Worm (Caenorhabditis elegans) whole organism, L1 larva: ENCODE results near the gene pqn-71.
A peak's percentile ranks its signal among the peaks of the same experiment; 100 is the strongest.

Source experiments
- C16A3.4 ChIP-seq: fragments of 150-350 bp; optimal IDR thresholded peaks from 2 replicates; lab custom pipeline; 2014; ENCODE audit warnings: missing biosample characterization, missing genetic modification characterization
- C34B4.2 ChIP-seq: sonication (generic microtip); optimal IDR thresholded peaks from 2 replicates; lab custom pipeline; 2017; ENCODE audit warnings: mild to moderate bottlenecking, missing genetic modification characterization, missing compliant biosample characterization
- F16B12.6 ChIP-seq: fragments of 150-350 bp; optimal IDR thresholded peaks from 2 replicates; lab custom pipeline; 2014; ENCODE audit warnings: missing biosample characterization, missing genetic modification characterization
- ama-1 ChIP-seq: fragments of 150-350 bp; optimal IDR thresholded peaks from 2 replicates; lab custom pipeline; 2014
- blmp-1 ChIP-seq: fragments of 150-350 bp; optimal IDR thresholded peaks from 2 replicates; lab custom pipeline; 2014; ENCODE audit warnings: missing biosample characterization, missing genetic modification characterization
- ceh-82 ChIP-seq, 3 experiments: fragments of 150-350 bp in 1 of 3; sonication (generic microtip) in 2 of 3; optimal IDR thresholded peaks; 2 replicates each; lab custom pipeline; 2014 to 2017; ENCODE audit warnings: missing biosample characterization in 3 of 3, missing genetic modification characterization in 3 of 3
- ceh-88 ChIP-seq: fragments of 200-800 bp; sonication (Bioruptor generic); IDR thresholded peaks from 2 replicates; pipeline ENCODE4 v1.3.6; 2022; ENCODE audit warnings: missing genetic modification characterization, missing compliant biosample characterization
- efl-1 ChIP-seq, 4 experiments: fragments of 150-350 bp; optimal IDR thresholded peaks in 3 of 4; peaks in 1 of 4; 1 replicate in 1 of 4; 2 replicates in 3 of 4; lab custom pipeline; 2014; ENCODE audit warnings: missing biosample characterization in 2 of 4, missing genetic modification characterization in 2 of 4, missing genetic modification reagents in 2 of 4
- efl-3 ChIP-seq: fragments of 200-800 bp; sonication (Bioruptor generic); optimal IDR thresholded peaks from 2 replicates; lab custom pipeline; 2018; ENCODE audit warnings: mild to moderate bottlenecking, missing genetic modification characterization, missing compliant biosample characterization
- elt-2 ChIP-seq: sonication (generic microtip); optimal IDR thresholded peaks from 2 replicates; lab custom pipeline; 2016; ENCODE audit warnings: missing genetic modification characterization, mild to moderate bottlenecking, inconsistent platforms, missing compliant biosample characterization, missing genetic modification reagents
- elt-3 ChIP-seq, 6 experiments: fragments of 150-350 bp in 1 of 6; sonication (generic microtip); optimal IDR thresholded peaks; 2 replicates each; lab custom pipeline; 2017 to 2018; ENCODE audit warnings: missing biosample characterization in 6 of 6, missing genetic modification characterization in 6 of 6, inconsistent platforms in 1 of 6
- ets-5 ChIP-seq: fragments of 200-800 bp; sonication (Bioruptor generic); IDR thresholded peaks from 2 replicates; pipeline ENCODE4 v1.3.6; 2022; ENCODE audit warnings: missing genetic modification characterization, missing compliant biosample characterization
- fkh-10 ChIP-seq: sonication (generic microtip); optimal IDR thresholded peaks from 2 replicates; lab custom pipeline; 2017; ENCODE audit warnings: missing biosample characterization, missing genetic modification reagents, missing genetic modification characterization
- fkh-4 ChIP-seq: sonication (generic microtip); optimal IDR thresholded peaks from 2 replicates; lab custom pipeline; 2016; ENCODE audit warnings: missing compliant biosample characterization, missing genetic modification characterization, borderline replicate concordance
- fos-1 ChIP-seq: fragments of 150-350 bp; optimal IDR thresholded peaks from 2 replicates; lab custom pipeline; 2014; ENCODE audit warnings: missing biosample characterization, missing genetic modification characterization
- grh-1 ChIP-seq: fragments of 200-800 bp; sonication (Bioruptor generic); IDR thresholded peaks from 2 replicates; pipeline ENCODE4 v1.3.6; 2022; ENCODE audit warnings: missing genetic modification reagents, missing genetic modification characterization, missing compliant biosample characterization
- jun-1 ChIP-seq: fragments of 150-350 bp; optimal IDR thresholded peaks from 2 replicates; lab custom pipeline; 2014; ENCODE audit warnings: missing biosample characterization, missing genetic modification reagents, missing genetic modification characterization
- lin-13 ChIP-seq: fragments of 150-350 bp; optimal IDR thresholded peaks from 2 replicates; lab custom pipeline; 2014; ENCODE audit warnings: missing biosample characterization, missing genetic modification reagents, missing genetic modification characterization
- lin-14 ChIP-seq: fragments of 200-800 bp; sonication (Bioruptor generic); optimal IDR thresholded peaks from 2 replicates; lab custom pipeline; 2018; ENCODE audit warnings: mild to moderate bottlenecking, missing genetic modification characterization, moderate library complexity, missing compliant biosample characterization
- lin-35 ChIP-seq, 2 experiments: fragments of 150-350 bp; optimal IDR thresholded peaks; 2 replicates each; lab custom pipeline; 2014; ENCODE audit warnings: missing biosample characterization in 2 of 2, missing genetic modification characterization in 2 of 2, missing genetic modification reagents in 2 of 2
- lir-3 ChIP-seq: sonication (generic microtip); optimal IDR thresholded peaks from 2 replicates; lab custom pipeline; 2016; ENCODE audit warnings: mild to moderate bottlenecking, missing genetic modification characterization, moderate library complexity, missing compliant biosample characterization; ENCODE audit not compliant: poor library complexity
- mef-2 ChIP-seq: fragments of 150-350 bp; optimal IDR thresholded peaks from 2 replicates; lab custom pipeline; 2014; ENCODE audit warnings: missing biosample characterization, missing genetic modification characterization
- mep-1 ChIP-seq: fragments of 150-350 bp; optimal IDR thresholded peaks from 2 replicates; lab custom pipeline; 2014; ENCODE audit warnings: missing biosample characterization, missing genetic modification characterization
- nhr-11 ChIP-seq: fragments of 150-350 bp; optimal IDR thresholded peaks from 2 replicates; lab custom pipeline; 2014; ENCODE audit warnings: missing biosample characterization, missing genetic modification characterization
- nhr-12 ChIP-seq: sonication (generic microtip); optimal IDR thresholded peaks from 2 replicates; lab custom pipeline; 2017; ENCODE audit warnings: missing biosample characterization, missing genetic modification characterization
- nhr-19 ChIP-seq: fragments of 200-800 bp; sonication (Bioruptor generic); conservative IDR thresholded peaks from 2 replicates; pipeline ENCODE4 v1.3.6; 2022; ENCODE audit warnings: missing genetic modification characterization, missing compliant biosample characterization
- nhr-20 ChIP-seq: sonication (generic microtip); optimal IDR thresholded peaks from 2 replicates; lab custom pipeline; 2016; ENCODE audit warnings: mild to moderate bottlenecking, missing genetic modification characterization, missing compliant biosample characterization
- nhr-28 ChIP-seq: fragments of 150-350 bp; optimal IDR thresholded peaks from 2 replicates; lab custom pipeline; 2014; ENCODE audit warnings: missing biosample characterization, missing genetic modification characterization
- nhr-47 ChIP-seq: sonication (generic microtip); optimal IDR thresholded peaks from 2 replicates; lab custom pipeline; 2016; ENCODE audit warnings: mild to moderate bottlenecking, missing genetic modification characterization, moderate library complexity, missing compliant biosample characterization
- nhr-77 ChIP-seq: fragments of 150-350 bp; optimal IDR thresholded peaks from 2 replicates; lab custom pipeline; 2014; ENCODE audit warnings: missing biosample characterization, missing genetic modification characterization
- nhr-85 ChIP-seq: sonication (generic microtip); peaks from one replicate; lab custom pipeline; 2016; ENCODE audit warnings: missing genetic modification characterization, inconsistent platforms, missing compliant biosample characterization
- nhr-90 ChIP-seq: sonication (generic microtip); optimal IDR thresholded peaks from 2 replicates; lab custom pipeline; 2016; ENCODE audit warnings: mild to moderate bottlenecking, missing genetic modification characterization, missing compliant biosample characterization; ENCODE audit not compliant: poor library complexity
- pag-3 ChIP-seq: sonication (generic microtip); optimal IDR thresholded peaks from 2 replicates; lab custom pipeline; 2017; ENCODE audit warnings: missing genetic modification characterization, mild to moderate bottlenecking, missing compliant biosample characterization, antibody characterized with exemption, borderline replicate concordance; ENCODE audit not compliant: insufficient read depth
- snpc-4 ChIP-seq: fragments of 150-350 bp; optimal IDR thresholded peaks from 2 replicates; lab custom pipeline; 2014; ENCODE audit warnings: missing biosample characterization, missing genetic modification characterization
- snu-23 ChIP-seq: sonication (generic microtip); optimal IDR thresholded peaks from 2 replicates; lab custom pipeline; 2016; ENCODE audit warnings: missing genetic modification characterization, missing compliant biosample characterization
- sup-37 ChIP-seq: fragments of 200-800 bp; sonication (Bioruptor generic); optimal IDR thresholded peaks from 2 replicates; lab custom pipeline; 2018; ENCODE audit warnings: mild to moderate bottlenecking, missing genetic modification characterization, missing compliant biosample characterization
- tbx-2 ChIP-seq: sonication (generic microtip); optimal IDR thresholded peaks from 2 replicates; lab custom pipeline; 2016; ENCODE audit warnings: missing genetic modification characterization, missing compliant biosample characterization
- unc-98 ChIP-seq: fragments of 200-800 bp; sonication (Bioruptor generic); IDR thresholded peaks from 2 replicates; pipeline ENCODE4 v1.3.6; 2022; ENCODE audit warnings: missing genetic modification characterization, missing compliant biosample characterization
- vab-15 ChIP-seq: sonication (generic microtip); optimal IDR thresholded peaks from 2 replicates; lab custom pipeline; 2017; ENCODE audit warnings: missing genotype, mild to moderate bottlenecking, missing genetic modification characterization, missing compliant biosample characterization
- zag-1 ChIP-seq: fragments of 150-350 bp; optimal IDR thresholded peaks from 2 replicates; lab custom pipeline; 2014; ENCODE audit warnings: missing biosample characterization, missing genetic modification characterization
- ztf-11 ChIP-seq, 2 experiments: sonication (generic microtip); optimal IDR thresholded peaks; 2 replicates each; lab custom pipeline; 2016 to 2017; ENCODE audit warnings: missing genetic modification characterization in 2 of 2, missing biosample characterization in 1 of 2, missing compliant biosample characterization in 1 of 2

The pqn-71 gene

ce11 chrV:15479825-15480224 is 14.3 kb downstream of the pqn-71 start (continued):
- no peak for TF ChIP-seq vab-15 (tag; lab: Kevin White, UChicago)

DNA sequence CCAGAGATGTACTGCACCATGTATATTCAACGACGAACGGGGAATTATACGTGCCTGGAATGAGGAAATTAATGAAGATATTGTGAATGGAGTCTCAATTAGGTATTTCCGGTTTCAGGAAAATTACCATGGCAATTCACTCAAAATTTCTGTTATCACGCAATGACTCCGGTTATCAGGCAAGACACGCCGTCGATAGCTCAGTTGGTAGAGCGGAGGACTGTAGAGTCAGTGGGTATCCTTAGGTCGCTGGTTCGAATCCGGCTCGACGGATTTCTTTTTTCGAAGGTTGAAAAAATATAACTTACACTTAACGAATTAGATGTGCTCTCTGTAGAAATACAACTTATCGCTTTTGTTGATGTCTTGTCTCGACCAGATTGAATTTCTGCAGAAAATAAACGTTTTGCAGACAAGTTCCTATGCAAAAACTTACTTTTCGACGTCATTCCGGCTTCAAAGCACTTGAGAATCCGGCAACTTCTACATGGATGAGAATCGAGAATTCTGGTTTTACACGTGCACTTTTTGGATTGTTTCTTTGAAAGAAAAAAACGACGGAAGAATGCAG is 15.1 kb downstream of the pqn-71 start:
- TF ChIP-seq nhr-77 (tag; lab: Kevin White, UChicago) (no peak), zag-1 (tag; lab: Kevin White, UChicago) (no peak), lin-35 (GFP tag; optimal IDR thresholded peaks at IDR 0.05; lab: Kevin White, UChicago) (no peak), mep-1 (tag; lab: Kevin White, UChicago) (no peak), nhr-85 (tag; lab: Kevin White, UChicago) (no peak), ztf-11 (tag; optimal IDR thresholded peaks at IDR 0.05; lab: Kevin White, UChicago) (no peak), ceh-88 (GFP tag; lab: Robert Waterston, UW) (no peak), ama-1 (lab: Kevin White, UChicago) (no peak), efl-1 (optimal IDR thresholded peaks at IDR 0.05; lab: Kevin White, UChicago) (no peak), efl-1 (GFP tag; optimal IDR thresholded peaks at IDR 0.05 in 1 of 2; lab: Kevin White, UChicago) (no peak), nhr-12 (tag; lab: Kevin White, UChicago) (no peak), nhr-28 (tag; lab: Kevin White, UChicago) (no peak), fos-1 (no peak), unc-98 (GFP tag; lab: Robert Waterston, UW) (no peak), F16B12.6 (tag; lab: Kevin White, UChicago) (no peak), blmp-1 (no peak), jun-1 (tag; lab: Kevin White, UChicago) (no peak), grh-1 (GFP tag; lab: Robert Waterston, UW) (no peak), elt-3 (tag; optimal IDR thresholded peaks at IDR 0.05; lab: Kevin White, UChicago) (no peak)
- TF ChIP-seq, all 84 proteins: peak for 0

- no peak for TF ChIP-seq zag-1 (tag; lab: Kevin White, UChicago)
- no peak for TF ChIP-seq tbx-2
- no peak for TF ChIP-seq nhr-12 (tag; lab: Kevin White, UChicago)
- TF ChIP-seq grh-1 (GFP tag; lab: Robert Waterston, UW), result no peak
- no peak for TF ChIP-seq nhr-47 (tag; lab: Kevin White, UChicago)
- no peak for TF ChIP-seq pag-3 (tag; lab: Kevin White, UChicago)
- no peak for TF ChIP-seq fkh-4 (tag; lab: Kevin White, UChicago)
- no peak for TF ChIP-seq mep-1 (tag; lab: Kevin White, UChicago)
- no peak for TF ChIP-seq ets-5 (GFP tag; lab: Robert Waterston, UW)
- TF ChIP-seq lin-13 (GFP tag; lab: Kevin White, UChicago), result no peak
- no peak for TF ChIP-seq snpc-4 (tag; lab: Kevin White, UChicago)
- no peak for TF ChIP-seq lin-14 (GFP tag; lab: Kevin White, UChicago)
- TF ChIP-seq snu-23, result no peak
- TF ChIP-seq lir-3 (tag; lab: Kevin White, UChicago), result no peak
- no peak for TF ChIP-seq ceh-88 (GFP tag; lab: Robert Waterston, UW)
- TF ChIP-seq nhr-11 (tag; lab: Kevin White, UChicago), result no peak
- no peak for TF ChIP-seq C16A3.4 (tag; lab: Kevin White, UChicago)
- no peak for TF ChIP-seq C34B4.2 (tag; lab: Kevin White, UChicago)
- TF ChIP-seq mef-2, result no peak
Observed at ce11 chrV:15481374-15481773, 15.9 kb downstream of the pqn-71 start, which contains the start of gene nhr-150. nhr-150 (minus strand) TSS chrV:15481465.

DNA sequence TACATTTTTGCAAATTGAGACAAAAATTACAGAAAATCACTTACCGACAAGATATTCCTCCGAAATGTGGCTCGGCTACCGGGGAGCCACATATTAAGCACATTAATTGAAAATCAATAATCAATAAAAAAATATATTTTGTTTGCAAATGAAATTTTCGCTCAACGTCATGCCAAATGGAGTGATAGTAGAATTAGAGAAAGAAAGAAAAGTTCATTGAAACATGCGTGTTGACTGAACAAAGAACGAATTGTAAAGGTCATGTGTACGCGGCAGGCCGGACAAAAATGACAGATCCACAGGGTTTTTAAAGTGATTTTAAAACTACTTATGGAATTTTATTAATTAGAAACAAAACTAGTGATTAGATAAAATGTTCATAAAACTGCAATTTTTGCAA is 18.1 kb downstream of the pqn-71 start:
- TF ChIP-seq lin-35 (GFP tag; optimal IDR thresholded peaks at IDR 0.05; lab: Kevin White, UChicago) (peak in 1 of 2 experiments; percentile 43), nhr-20 (tag; lab: Kevin White, UChicago) (peak; percentile 39), snu-23 (peak; percentile 37), ceh-82 (tag; optimal IDR thresholded peaks at IDR 0.05; lab: Kevin White, UChicago) (no peak), mep-1 (tag; lab: Kevin White, UChicago) (peak; percentile 17), snpc-4 (tag; lab: Kevin White, UChicago) (no peak), blmp-1 (peak; percentile 45), fkh-10 (GFP tag; lab: Kevin White, UChicago) (no peak), elt-3 (tag; optimal IDR thresholded peaks at IDR 0.05; lab: Kevin White, UChicago) (peak in 1 of 6 experiments; percentile 9), nhr-19 (GFP tag; lab: Robert Waterston, UW) (peak; percentile 27; the same call in 1 of the 2 replicates), nhr-85 (tag; lab: Kevin White, UChicago) (peak; percentile 36), lin-14 (GFP tag; lab: Kevin White, UChicago) (peak; percentile 57), efl-3 (GFP tag; lab: Kevin White, UChicago) (no peak), mef-2 (no peak), nhr-47 (tag; lab: Kevin White, UChicago) (no peak), sup-37 (GFP tag; lab: Kevin White, UChicago) (no peak), nhr-90 (tag; lab: Kevin White, UChicago) (peak; percentile 16), elt-2 (peak; percentile 6)
